Fruit fly (Drosophila melanogaster) whole organism, adult: ENCODE data around the gene CG16727.

ENCODE experiments used
- CG14711 ChIP-seq: fragments of 200-800 bp; sonication (Bioruptor generic); optimal IDR thresholded peaks from 2 replicates; lab custom pipeline; 2018; ENCODE audit warnings: missing biosample characterization, mild to moderate bottlenecking, missing genetic modification characterization, moderate library complexity
- CG1620 ChIP-seq: fragments of 200-800 bp; sonication (Bioruptor generic); optimal IDR thresholded peaks from 2 replicates; lab custom pipeline; 2016; ENCODE audit warnings: missing biosample characterization, missing genetic modification characterization
- CG7045 ChIP-seq: fragments of 200-800 bp; sonication (Bioruptor generic); optimal IDR thresholded peaks from 2 replicates; lab custom pipeline; 2017; ENCODE audit warnings: missing biosample characterization, mild to moderate bottlenecking, missing genetic modification characterization
- CG7101 ChIP-seq: fragments of 200-800 bp; sonication (Bioruptor generic); optimal IDR thresholded peaks from 2 replicates; lab custom pipeline; 2018; ENCODE audit warnings: missing biosample characterization, mild to moderate bottlenecking, missing genetic modification characterization, moderate library complexity
- Clk ChIP-seq: fragments of 200-800 bp; sonication (Bioruptor generic); optimal IDR thresholded peaks from 2 replicates; lab custom pipeline; 2017; ENCODE audit warnings: missing biosample characterization, missing genetic modification characterization
- Mnt ChIP-seq: fragments of 200-800 bp; sonication (Bioruptor generic); optimal IDR thresholded peaks from 2 replicates; lab custom pipeline; 2016; ENCODE audit warnings: missing biosample characterization, mild to moderate bottlenecking, missing genetic modification characterization
- cnc ChIP-seq, 2 experiments: fragments of >200 bp; optimal IDR thresholded peaks; 2 replicates each; lab custom pipeline; 2017
- kay ChIP-seq: fragments of 200-800 bp; sonication (Bioruptor generic); peaks from one replicate; lab custom pipeline; 2016; ENCODE audit warnings: missing biosample characterization, missing genetic modification characterization, borderline replicate concordance
- ovo ChIP-seq: fragments of 200-800 bp; sonication (Bioruptor generic); optimal IDR thresholded peaks from 2 replicates; lab custom pipeline; 2016; ENCODE audit warnings: missing biosample characterization, missing genetic modification characterization
- pad ChIP-seq: fragments of 200-800 bp; sonication (Bioruptor generic); optimal IDR thresholded peaks from 3 replicates; lab custom pipeline; 2017; ENCODE audit warnings: missing biosample characterization, missing genetic modification characterization, mild to moderate bottlenecking, moderate library complexity, missing genetic modification reagents
- toe ChIP-seq: fragments of 200-800 bp; sonication (Bioruptor generic); optimal IDR thresholded peaks from 2 replicates; lab custom pipeline; 2016; ENCODE audit warnings: missing biosample characterization, missing genetic modification characterization

DNA sequence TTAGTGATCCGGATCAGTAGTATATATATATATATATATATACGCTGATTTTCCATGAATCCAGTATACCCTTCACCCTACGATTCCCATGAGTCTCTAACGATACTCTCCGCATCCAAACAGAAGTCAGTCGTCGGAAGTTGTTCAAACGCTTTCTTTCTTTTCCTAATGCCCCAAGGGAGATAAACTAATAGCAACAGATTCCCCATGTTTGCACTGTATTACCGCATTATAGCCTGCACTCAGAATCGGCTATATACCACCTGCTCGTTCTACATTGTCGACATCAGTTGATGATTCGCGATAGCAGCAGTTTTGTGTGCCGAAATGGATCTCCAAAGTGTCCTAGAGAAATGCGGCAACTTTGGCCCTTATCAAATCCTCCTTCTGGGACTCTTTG is 6.2 kb upstream of the CG16727 start, which contains the start of gene CG17751:
- no peak for TF ChIP-seq CG14711 (tag; lab: Kevin White, UChicago)
- TF ChIP-seq CG7101, result no peak
- no peak for TF ChIP-seq Mnt (GFP tag; lab: Kevin White, UChicago)
- TF ChIP-seq kay (GFP tag; lab: Kevin White, UChicago), result no peak
- no peak for TF ChIP-seq Clk (GFP tag; lab: Kevin White, UChicago)
- no peak for TF ChIP-seq CG1620 (GFP tag; lab: Kevin White, UChicago)
- TF ChIP-seq ovo (GFP tag; lab: Kevin White, UChicago), result no peak
- no peak for TF ChIP-seq toe (GFP tag; lab: Kevin White, UChicago)
- no peak for TF ChIP-seq CG7045
- TF ChIP-seq pad (GFP tag; lab: Kevin White, UChicago), result no peak
- no peak for TF ChIP-seq cnc (optimal IDR thresholded peaks at IDR 0.05; lab: Kevin White, UChicago)
